Worm (Caenorhabditis elegans) whole organism, early embryonic: ENCODE results near the gene glb-1.

ENCODE experiments used
- B0310.2 ChIP-seq: sonication (generic microtip); optimal IDR thresholded peaks from 2 replicates; lab custom pipeline; 2016; ENCODE audit warnings: mild to moderate bottlenecking, missing genetic modification characterization, missing compliant biosample characterization
- aly-1 ChIP-seq: sonication (generic microtip); optimal IDR thresholded peaks from 2 replicates; lab custom pipeline; 2016; ENCODE audit warnings: missing genetic modification characterization, missing compliant biosample characterization
- ama-1 ChIP-seq: fragments of 150-350 bp; optimal IDR thresholded peaks from 2 replicates; lab custom pipeline; 2014
- ceh-13 ChIP-seq: fragments of 200-800 bp; sonication (Bioruptor generic); optimal IDR thresholded peaks from 2 replicates; lab custom pipeline; 2018; ENCODE audit warnings: mild to moderate bottlenecking, missing genetic modification characterization, missing compliant biosample characterization
- ceh-36 ChIP-seq: sonication (generic microtip); optimal IDR thresholded peaks from 2 replicates; lab custom pipeline; 2016; ENCODE audit warnings: missing genetic modification characterization, inconsistent platforms, missing compliant biosample characterization
- flt-1 ChIP-seq: fragments of 200-800 bp; sonication (Bioruptor generic); IDR thresholded peaks from 2 replicates; pipeline ENCODE4 v1.3.6; 2022; ENCODE audit warnings: missing genetic modification characterization, missing compliant biosample characterization
- hnd-1 ChIP-seq: sonication (generic microtip); optimal IDR thresholded peaks from 2 replicates; lab custom pipeline; 2016; ENCODE audit warnings: missing genetic modification characterization, missing compliant biosample characterization
- pes-1 ChIP-seq: fragments of 200-800 bp; sonication (Bioruptor generic); IDR thresholded peaks from 2 replicates; pipeline ENCODE4 v1.3.6; 2022; ENCODE audit warnings: missing genetic modification reagents, missing genetic modification characterization, missing compliant biosample characterization
- tbx-37 ChIP-seq: fragments of 200-800 bp; sonication (Bioruptor generic); conservative IDR thresholded peaks from 2 replicates; pipeline ENCODE4 v1.3.6; 2022; ENCODE audit warnings: missing genetic modification reagents, missing genetic modification characterization, missing compliant biosample characterization
- tra-4 ChIP-seq: sonication (generic microtip); optimal IDR thresholded peaks from 2 replicates; lab custom pipeline; 2017; ENCODE audit warnings: missing genetic modification characterization, missing compliant biosample characterization

DNA sequence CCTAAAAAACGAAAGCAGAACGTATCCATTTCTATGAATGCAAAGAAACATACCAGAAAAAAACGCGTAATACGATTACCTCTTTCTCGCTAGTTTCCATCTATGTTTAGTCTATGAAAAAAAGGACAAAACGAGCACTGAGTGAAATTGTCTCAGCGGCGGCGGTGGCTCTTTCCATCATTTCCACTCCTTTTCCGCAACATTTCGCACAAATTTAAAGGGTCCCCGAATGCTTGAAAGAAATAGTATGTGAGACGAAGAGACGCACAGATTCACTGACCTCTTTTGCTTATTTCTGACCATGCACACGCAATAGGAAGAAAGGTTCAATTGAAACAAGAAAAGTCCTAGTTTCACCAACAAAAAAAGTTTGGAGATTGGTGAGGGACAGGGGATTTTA, 23.2 kb upstream of the glb-1 start:
- TF ChIP-seq ceh-13 (no peak), ceh-36 (tag; lab: Kevin White, UChicago) (no peak), aly-1 (tag; lab: Kevin White, UChicago) (no peak), tra-4 (tag; lab: Kevin White, UChicago) (no peak), ama-1 (no peak), hnd-1 (tag; lab: Kevin White, UChicago) (no peak), flt-1 (GFP tag; lab: Robert Waterston, UW) (no peak), tbx-37 (GFP tag; lab: Robert Waterston, UW) (no peak), B0310.2 (tag; lab: Kevin White, UChicago) (no peak), pes-1 (GFP tag; lab: Robert Waterston, UW) (no peak)
